Worm (Caenorhabditis elegans) whole organism, mixed stage, embryonic: ENCODE results near the gene K04C2.5.

Experiments used
- ces-1 ChIP-seq: fragments of 150-350 bp; optimal IDR thresholded peaks from 2 replicates; lab custom pipeline; 2014; ENCODE audit warnings: missing biosample characterization, missing genetic modification reagents, missing genetic modification characterization
- ham-2 ChIP-seq: fragments of 200-800 bp; sonication (Bioruptor generic); optimal IDR thresholded peaks from 2 replicates; lab custom pipeline; 2018; ENCODE audit warnings: mild to moderate bottlenecking, missing genetic modification characterization, missing compliant biosample characterization

- TF ChIP-seq ham-2 (GFP tag; lab: Kevin White, UChicago), result no peak
- no peak for TF ChIP-seq ces-1 (GFP tag; lab: Kevin White, UChicago)
Measured at ce11 chrIII:6871067-6871466, 20.4 kb downstream of the K04C2.5 start.
